Worm (Caenorhabditis elegans): ENCODE data around the gene fpn-1.2.

DNA sequence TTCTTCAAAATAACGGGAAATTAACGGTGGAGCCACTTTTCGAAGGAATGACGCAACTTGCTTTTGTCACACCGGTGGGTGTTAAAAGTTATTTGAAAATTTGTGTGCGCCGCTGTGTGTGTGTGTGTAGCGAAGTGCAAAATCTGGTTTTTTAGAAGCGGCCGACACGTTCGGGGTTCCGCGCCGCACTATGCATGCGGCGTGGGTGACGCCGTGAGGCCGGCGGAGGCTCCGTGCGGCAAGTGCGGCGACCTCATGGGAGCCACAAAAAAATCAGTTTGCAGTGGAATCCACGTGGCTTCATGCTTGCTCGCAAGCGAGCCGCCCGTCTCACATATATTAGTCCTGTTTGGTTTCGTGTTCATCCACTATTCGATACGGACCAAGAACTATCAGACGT, 9.2 kb downstream of the fpn-1.2 start:
- TF ChIP-seq F49E8.2 (tag; optimal IDR thresholded peaks at IDR 0.05; ENCODE audit: insufficient read depth) (no peak), athp-1 (tag; optimal IDR thresholded peaks at IDR 0.05) (no peak), dpl-1 (GFP tag; optimal IDR thresholded peaks at IDR 0.05) (no peak), nhr-179 (tag; optimal IDR thresholded peaks at IDR 0.05) (no peak), nhr-90 (tag; optimal IDR thresholded peaks at IDR 0.05) (no peak), rcor-1 (GFP tag; IDR thresholded peaks at IDR 0.05) (no peak), nhr-27 (tag; optimal IDR thresholded peaks at IDR 0.05) (no peak), ztf-28 (GFP tag; IDR thresholded peaks at IDR 0.05) (no peak), ama-1 (optimal IDR thresholded peaks at IDR 0.05) (no peak), ama-1 (GFP tag; optimal IDR thresholded peaks at IDR 0.05) (no peak)
